Worm (Caenorhabditis elegans): ENCODE data around the gene W09H1.4.

ce11 chrII:13198845-13199244 lies 15.5 kb downstream of the W09H1.4 start:
- TF ChIP-seq ama-1 (optimal IDR thresholded peaks at IDR 0.05) (no peak), ama-1 (GFP tag; optimal IDR thresholded peaks at IDR 0.05) (no peak), madf-6 (GFP tag; IDR thresholded peaks at IDR 0.05) (no peak), pha-4 (tag; optimal IDR thresholded peaks at IDR 0.05) (no peak)

Measured in whole organism, young adult.